Fruit fly (Drosophila melanogaster): ENCODE measurements around the gene CG43168.

Gene CG43168

DNA sequence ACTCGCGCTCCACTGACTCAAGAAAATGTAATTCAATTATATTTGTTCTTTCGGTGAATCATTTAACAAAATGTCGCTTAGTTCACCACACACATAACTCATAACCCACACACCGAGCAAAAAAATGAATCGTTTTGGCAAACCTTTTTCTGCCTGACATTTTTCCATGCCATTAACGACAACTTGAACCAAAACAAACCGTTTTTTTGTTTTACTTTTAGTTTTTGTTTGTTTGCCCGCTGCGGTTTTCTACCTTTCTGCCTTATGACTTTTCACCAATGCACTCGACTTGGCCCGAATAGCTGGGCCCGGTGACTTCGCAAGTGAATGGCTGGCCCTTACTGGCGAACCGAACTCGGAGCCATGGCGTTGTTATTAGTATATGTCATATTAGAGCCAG is 8.1 kb upstream of the CG43168 start:
- TF ChIP-seq ovo (GFP tag; optimal IDR thresholded peaks at IDR 0.05) (no peak), CG14711 (tag; optimal IDR thresholded peaks at IDR 0.05) (no peak)

DNA sequence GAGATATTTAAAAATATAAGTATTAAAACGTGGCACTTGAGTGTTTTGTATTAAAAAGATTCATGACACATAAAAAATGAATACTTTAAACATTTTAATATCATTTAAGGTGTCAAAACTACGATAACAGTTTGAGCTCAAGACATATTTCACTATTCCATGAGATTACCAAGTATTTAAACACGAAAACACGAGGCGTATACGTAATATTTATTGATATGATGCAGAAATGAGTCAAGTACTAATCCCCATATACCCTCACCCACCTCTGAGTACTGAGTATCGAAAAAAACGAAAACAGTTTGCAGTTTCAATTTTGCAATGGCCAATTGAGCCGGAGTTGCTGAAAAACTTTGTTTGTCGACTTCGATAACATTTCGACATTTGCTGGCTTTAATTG is 7.5 kb upstream of the CG43168 start:
- no peak for TF ChIP-seq CG12768 (GFP tag; optimal IDR thresholded peaks at IDR 0.05)
- TF ChIP-seq cic (GFP tag; optimal IDR thresholded peaks at IDR 0.05) = no peak
- TF ChIP-seq Mnt (GFP tag; optimal IDR thresholded peaks at IDR 0.05) = no peak
- no peak for TF ChIP-seq Hr96 (GFP tag; optimal IDR thresholded peaks at IDR 0.05)
- no peak for TF ChIP-seq CG14711 (tag; optimal IDR thresholded peaks at IDR 0.05)
- no peak for TF ChIP-seq bab1 (GFP tag; optimal IDR thresholded peaks at IDR 0.05)
- TF ChIP-seq ovo (GFP tag; optimal IDR thresholded peaks at IDR 0.05) = no peak
- no peak for TF ChIP-seq CG1620 (GFP tag; optimal IDR thresholded peaks at IDR 0.05)

- TF ChIP-seq cnc (optimal IDR thresholded peaks at IDR 0.05) = no peak
- TF ChIP-seq CG1620 (GFP tag; optimal IDR thresholded peaks at IDR 0.05) = no peak
- no peak for TF ChIP-seq CG14711 (tag; optimal IDR thresholded peaks at IDR 0.05)
- TF ChIP-seq Clk (GFP tag; optimal IDR thresholded peaks at IDR 0.05) = no peak
- no peak for TF ChIP-seq Crg-1 (GFP tag; optimal IDR thresholded peaks at IDR 0.05)
- TF ChIP-seq cic (GFP tag; optimal IDR thresholded peaks at IDR 0.05) = no peak
- TF ChIP-seq CG12768 (GFP tag; optimal IDR thresholded peaks at IDR 0.05) = no peak
- no peak for TF ChIP-seq Hr96 (GFP tag; optimal IDR thresholded peaks at IDR 0.05)
- TF ChIP-seq ovo (GFP tag; optimal IDR thresholded peaks at IDR 0.05) = no peak
- no peak for TF ChIP-seq kay (GFP tag; ENCODE audit: borderline replicate concordance)
- TF ChIP-seq CG7045 (GFP tag; optimal IDR thresholded peaks at IDR 0.05) = no peak
- no peak for TF ChIP-seq CG5204 (GFP tag; optimal IDR thresholded peaks at IDR 0.05)
Measured at dm6 chr3L:6269003-6269402, 6.6 kb upstream of the CG43168 start.

- TF ChIP-seq kay (GFP tag; ENCODE audit: borderline replicate concordance) (peak; percentile 49), CG14711 (tag; optimal IDR thresholded peaks at IDR 0.05) (no peak)
Measured at dm6 chr3L:6270283-6270682, 5.3 kb upstream of the CG43168 start.

dm6 chr3L:6274929-6275328 is 658 bp upstream of the CG43168 start:
- no peak for TF ChIP-seq CG11617 (GFP tag; optimal IDR thresholded peaks at IDR 0.05)
- no peak for TF ChIP-seq tj (GFP tag; optimal IDR thresholded peaks at IDR 0.05)
- TF ChIP-seq cic (GFP tag; optimal IDR thresholded peaks at IDR 0.05) = no peak
- TF ChIP-seq Crg-1 (GFP tag; optimal IDR thresholded peaks at IDR 0.05) = no peak
- TF ChIP-seq Clk (GFP tag; optimal IDR thresholded peaks at IDR 0.05) = no peak
- no peak for TF ChIP-seq CG5204 (GFP tag; optimal IDR thresholded peaks at IDR 0.05)
- TF ChIP-seq Hr96 (GFP tag; optimal IDR thresholded peaks at IDR 0.05) = no peak
- no peak for TF ChIP-seq CG7101 (tag; optimal IDR thresholded peaks at IDR 0.05)
- no peak for TF ChIP-seq ovo (GFP tag; optimal IDR thresholded peaks at IDR 0.05)
- no peak for TF ChIP-seq Mnt (GFP tag; optimal IDR thresholded peaks at IDR 0.05)
- no peak for TF ChIP-seq toe (GFP tag; optimal IDR thresholded peaks at IDR 0.05)
- no peak for TF ChIP-seq CG1620 (GFP tag; optimal IDR thresholded peaks at IDR 0.05)

DNA sequence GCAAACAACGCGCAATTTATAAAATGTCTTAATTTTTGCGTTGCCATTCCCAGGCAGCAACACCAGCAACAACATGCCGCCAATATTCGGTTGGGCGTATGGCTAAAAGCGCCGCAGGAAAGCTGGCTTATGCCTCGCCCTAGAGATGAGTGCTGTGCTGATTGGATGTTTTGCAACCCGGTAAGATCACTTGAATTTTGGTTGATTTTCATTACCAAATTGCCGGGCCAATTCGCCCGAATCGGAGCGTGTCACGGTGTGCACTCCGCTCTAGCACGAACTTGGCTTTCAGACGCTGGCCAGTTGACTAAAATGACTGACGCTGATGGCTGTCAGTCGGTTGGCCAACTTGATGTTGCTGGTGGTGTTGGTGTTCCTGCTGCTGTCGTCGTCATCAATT is 9.8 kb downstream of the CG43168 start:
- no peak for TF ChIP-seq CG11617 (GFP tag; optimal IDR thresholded peaks at IDR 0.05)

DNA sequence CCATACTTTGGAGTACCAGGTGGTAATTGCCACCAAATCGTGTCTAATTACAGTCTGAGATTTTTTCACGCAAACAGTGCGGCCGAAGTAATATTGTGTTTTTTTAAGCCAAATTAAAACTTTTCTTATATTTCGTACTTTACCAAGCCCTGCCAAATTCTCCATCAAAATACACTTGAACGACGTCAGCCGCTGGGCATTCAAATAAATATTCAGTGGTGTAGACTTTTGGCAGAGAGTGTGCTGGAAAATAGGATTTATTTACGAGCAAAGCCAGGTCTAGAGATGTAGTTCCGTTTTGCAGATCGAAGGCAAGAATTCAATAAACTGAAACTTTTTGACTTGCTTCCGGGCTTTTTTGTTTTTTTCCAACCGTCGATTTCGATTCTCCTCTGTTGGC is 21.0 kb downstream of the CG43168 start:
- TF ChIP-seq CG5204 (GFP tag; optimal IDR thresholded peaks at IDR 0.05) (peak; percentile 3), Crg-1 (GFP tag; optimal IDR thresholded peaks at IDR 0.05) (no peak)

DNA sequence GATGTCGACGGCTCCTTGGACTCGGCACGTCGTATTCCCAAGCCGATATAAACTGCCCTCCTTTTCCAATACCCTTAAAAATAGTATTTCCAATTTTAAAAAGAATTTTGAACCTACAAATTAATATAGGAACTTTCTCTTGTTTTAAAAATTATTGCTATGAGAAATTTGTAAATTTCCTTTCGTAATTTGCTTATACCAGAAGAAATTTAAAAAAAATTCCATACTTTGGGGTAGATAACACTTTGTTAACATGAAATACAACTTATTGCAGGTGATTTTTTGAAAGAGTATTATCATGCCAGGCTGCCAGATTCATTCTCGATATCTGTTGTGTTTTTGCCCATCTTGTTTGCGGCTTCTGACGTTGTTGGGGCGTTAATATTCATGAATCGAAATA is 26.9 kb downstream of the CG43168 start:
- TF ChIP-seq CG11617 (GFP tag; optimal IDR thresholded peaks at IDR 0.05) (no peak), pad (GFP tag; optimal IDR thresholded peaks at IDR 0.05) (no peak)

DNA sequence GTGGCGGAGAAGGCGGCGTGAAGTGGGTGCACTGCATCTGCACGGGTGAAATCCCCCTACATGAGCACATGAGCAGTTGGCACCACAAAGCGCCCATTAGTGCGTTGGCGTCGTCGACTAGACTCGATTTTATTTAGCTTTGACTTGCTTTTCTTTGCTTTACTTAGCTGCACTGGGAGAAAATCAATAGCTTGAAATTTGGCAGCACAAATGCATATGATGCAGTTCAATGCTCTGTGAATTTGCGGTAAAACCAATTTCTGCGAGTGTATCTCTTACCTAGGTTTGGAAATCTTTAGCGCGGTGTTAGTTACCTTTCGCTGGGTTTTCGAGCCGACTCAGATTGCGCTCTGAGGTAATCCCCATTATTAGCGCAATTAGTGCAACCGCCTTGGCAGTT is 29.3 kb downstream of the CG43168 start:
- no peak for TF ChIP-seq CG33017 (tag; optimal IDR thresholded peaks at IDR 0.05)
- TF ChIP-seq Mnt (GFP tag; optimal IDR thresholded peaks at IDR 0.05) = no peak
- TF ChIP-seq CG11617 (GFP tag; optimal IDR thresholded peaks at IDR 0.05) = no peak
- no peak for TF ChIP-seq cnc (optimal IDR thresholded peaks at IDR 0.05)
- TF ChIP-seq toe (GFP tag; optimal IDR thresholded peaks at IDR 0.05) = no peak
- no peak for TF ChIP-seq tj (GFP tag; optimal IDR thresholded peaks at IDR 0.05)
- no peak for TF ChIP-seq ovo (GFP tag; optimal IDR thresholded peaks at IDR 0.05)
- no peak for TF ChIP-seq CG14711 (tag; optimal IDR thresholded peaks at IDR 0.05)
- TF ChIP-seq bab1 (GFP tag; optimal IDR thresholded peaks at IDR 0.05) = no peak
- TF ChIP-seq cic (GFP tag; optimal IDR thresholded peaks at IDR 0.05) = no peak
- no peak for TF ChIP-seq CG5204 (GFP tag; optimal IDR thresholded peaks at IDR 0.05)
- no peak for TF ChIP-seq Crg-1 (GFP tag; optimal IDR thresholded peaks at IDR 0.05)
- no peak for TF ChIP-seq Hr96 (GFP tag; optimal IDR thresholded peaks at IDR 0.05)
- TF ChIP-seq pad (GFP tag; optimal IDR thresholded peaks at IDR 0.05) = no peak
- TF ChIP-seq CG7045 (GFP tag; optimal IDR thresholded peaks at IDR 0.05) = no peak
- no peak for TF ChIP-seq CG1620 (GFP tag; optimal IDR thresholded peaks at IDR 0.05)
- TF ChIP-seq CG12768 (GFP tag; optimal IDR thresholded peaks at IDR 0.05) = no peak
- no peak for TF ChIP-seq Clk (GFP tag; optimal IDR thresholded peaks at IDR 0.05)

Data from whole organism, adult.